Worm (Caenorhabditis elegans) whole organism, mixed stage, embryonic: Measurements from ENCODE around the gene sra-11.

Experiments used
- blmp-1 ChIP-seq: fragments of 150-350 bp; optimal IDR thresholded peaks from 2 replicates; lab custom pipeline; 2014; ENCODE audit warnings: missing biosample characterization, missing genetic modification characterization
- drap-1 ChIP-seq: fragments of 200-800 bp; sonication (Bioruptor generic); optimal IDR thresholded peaks from 3 replicates; lab custom pipeline; 2018; ENCODE audit warnings: mild to moderate bottlenecking, missing genetic modification characterization, missing compliant biosample characterization
- elt-3 ChIP-seq: fragments of 150-350 bp; optimal IDR thresholded peaks from 2 replicates; lab custom pipeline; 2014; ENCODE audit warnings: missing biosample characterization, missing genetic modification characterization
- lin-13 ChIP-seq: fragments of 150-350 bp; optimal IDR thresholded peaks from 2 replicates; lab custom pipeline; 2014; ENCODE audit warnings: missing biosample characterization, missing genetic modification characterization
- lsy-2 ChIP-seq: fragments of 150-350 bp; optimal IDR thresholded peaks from 2 replicates; lab custom pipeline; 2014; ENCODE audit warnings: missing biosample characterization, missing genetic modification characterization
- nhr-237 ChIP-seq: fragments of 150-350 bp; optimal IDR thresholded peaks from 2 replicates; lab custom pipeline; 2014; ENCODE audit warnings: missing biosample characterization, missing genetic modification characterization
- nhr-28 ChIP-seq: fragments of 150-350 bp; optimal IDR thresholded peaks from 2 replicates; lab custom pipeline; 2014; ENCODE audit warnings: missing biosample characterization, missing genetic modification characterization
- sptf-1 ChIP-seq: sonication (generic microtip); optimal IDR thresholded peaks from 2 replicates; lab custom pipeline; 2017; ENCODE audit warnings: mild to moderate bottlenecking, missing genetic modification characterization, moderate library complexity, missing compliant biosample characterization
- tbx-8 ChIP-seq: fragments of 200-800 bp; sonication (Bioruptor generic); optimal IDR thresholded peaks from 2 replicates; lab custom pipeline; 2018; ENCODE audit warnings: mild to moderate bottlenecking, missing genetic modification characterization, moderate library complexity, missing compliant biosample characterization
- unc-62 ChIP-seq: fragments of 150-350 bp; optimal IDR thresholded peaks from 2 replicates; lab custom pipeline; 2014; ENCODE audit warnings: missing biosample characterization, missing genetic modification reagents, missing genetic modification characterization

DNA sequence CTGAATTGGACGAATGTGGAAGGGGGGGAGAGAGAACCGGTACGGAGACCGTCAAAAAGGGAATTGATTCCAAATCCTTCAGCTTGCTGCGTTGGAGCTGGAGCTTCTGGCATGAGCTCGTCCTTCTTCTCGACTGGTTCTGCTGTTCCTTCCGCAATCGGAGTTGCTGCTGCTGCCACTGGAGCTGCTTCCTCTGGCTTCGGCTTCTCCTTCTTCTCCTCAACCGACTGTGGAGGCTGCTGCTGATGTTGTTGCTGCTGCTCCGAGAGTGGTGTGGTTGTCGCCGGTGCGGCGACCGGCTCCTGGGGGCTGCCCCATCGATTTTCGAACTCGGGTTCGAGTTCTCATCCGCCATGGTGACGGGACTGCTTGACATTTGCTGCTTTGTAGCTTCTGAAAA lies 24.7 kb upstream of the sra-11 start, which contains the start of gene R03D7.2:
- TF ChIP-seq drap-1 (GFP tag; lab: Kevin White, UChicago), result no peak
- no peak for TF ChIP-seq sptf-1 (tag; lab: Kevin White, UChicago)
- TF ChIP-seq elt-3 (tag; lab: Kevin White, UChicago), result no peak
- no peak for TF ChIP-seq blmp-1 (tag; lab: Kevin White, UChicago)
- no peak for TF ChIP-seq nhr-237 (tag; lab: Kevin White, UChicago)
- no peak for TF ChIP-seq unc-62 (GFP tag; lab: Kevin White, UChicago)
- no peak for TF ChIP-seq nhr-28
- no peak for TF ChIP-seq tbx-8 (GFP tag; lab: Kevin White, UChicago)
- no peak for TF ChIP-seq lsy-2 (tag; lab: Kevin White, UChicago)
- no peak for TF ChIP-seq lin-13 (tag; lab: Kevin White, UChicago)
